Worm (Caenorhabditis elegans): ENCODE measurements around the gene aqp-11.

aqp-11 gene

ce11 chrIII:13667739-13668138 is 5.3 kb upstream of the aqp-11 start, which contains the start of gene flp-15:
Gene flp-15, minus strand, starts transcription at chrIII:13667839.
- TF ChIP-seq T23F11.4 (GFP tag; optimal IDR thresholded peaks at IDR 0.05) (no peak), ceh-24 (tag; optimal IDR thresholded peaks at IDR 0.05) (no peak), unc-42 (tag; optimal IDR thresholded peaks at IDR 0.05) (no peak), eyg-1 (tag; optimal IDR thresholded peaks at IDR 0.05) (no peak), madf-2 (tag; optimal IDR thresholded peaks at IDR 0.05) (no peak), lin-11 (tag; optimal IDR thresholded peaks at IDR 0.05) (no peak), ceh-2 (tag; optimal IDR thresholded peaks at IDR 0.05) (no peak), F13H6.1 (tag; optimal IDR thresholded peaks at IDR 0.05) (no peak), fkh-6 (tag; optimal IDR thresholded peaks at IDR 0.05) (no peak), hlh-6 (tag; optimal IDR thresholded peaks at IDR 0.05) (no peak), ceh-30 (tag; optimal IDR thresholded peaks at IDR 0.05) (no peak), unc-86 (tag; optimal IDR thresholded peaks at IDR 0.05) (no peak), Y22D7AL.16 (tag; optimal IDR thresholded peaks at IDR 0.05) (no peak), tbx-2 (tag; optimal IDR thresholded peaks at IDR 0.05) (no peak), pat-9 (tag; optimal IDR thresholded peaks at IDR 0.05) (no peak), pag-3 (tag; optimal IDR thresholded peaks at IDR 0.05; ENCODE audit: borderline replicate concordance) (no peak)

- TF ChIP-seq zip-5 (tag; optimal IDR thresholded peaks at IDR 0.05) (no peak), tbx-2 (tag; optimal IDR thresholded peaks at IDR 0.05) (no peak), lin-11 (tag; optimal IDR thresholded peaks at IDR 0.05) (no peak), gmeb-2 (tag; optimal IDR thresholded peaks at IDR 0.05) (no peak), ceh-6 (GFP tag; optimal IDR thresholded peaks at IDR 0.05) (no peak), sox-4 (tag; optimal IDR thresholded peaks at IDR 0.05) (no peak), npax-4 (tag; optimal IDR thresholded peaks at IDR 0.05) (no peak), fax-1 (tag; optimal IDR thresholded peaks at IDR 0.05) (no peak), unc-55 (GFP tag; optimal IDR thresholded peaks at IDR 0.05) (no peak), Y22D7AL.16 (tag; optimal IDR thresholded peaks at IDR 0.05) (no peak), ceh-14 (tag; optimal IDR thresholded peaks at IDR 0.05) (no peak), ceh-2 (tag; optimal IDR thresholded peaks at IDR 0.05) (no peak), nhr-232 (tag; optimal IDR thresholded peaks at IDR 0.05) (no peak), mec-3 (tag; optimal IDR thresholded peaks at IDR 0.05; ENCODE audit: borderline replicate concordance) (no peak), unc-86 (tag; optimal IDR thresholded peaks at IDR 0.05) (no peak), ceh-9 (tag; optimal IDR thresholded peaks at IDR 0.05) (no peak), fkh-6 (tag; optimal IDR thresholded peaks at IDR 0.05) (no peak)
Observed at ce11 chrIII:13669519-13669918, 3.6 kb upstream of the aqp-11 start.

ce11 chrIII:13678761-13679495 is 5.8 kb downstream of the aqp-11 start, which contains the start of gene sid-2:
Gene sid-2, plus strand, starts transcription at chrIII:13679445.
- TF ChIP-seq hlh-13 (GFP tag; optimal IDR thresholded peaks at IDR 0.05) (no peak), ceh-9 (tag; optimal IDR thresholded peaks at IDR 0.05) (no peak), K09A11.1 (tag; optimal IDR thresholded peaks at IDR 0.05; ENCODE audit: insufficient read depth) (no peak), fax-1 (tag; optimal IDR thresholded peaks at IDR 0.05) (no peak), sox-2 (GFP tag; IDR thresholded peaks at IDR 0.05) (no peak), lim-6 (tag; optimal IDR thresholded peaks at IDR 0.05) (no peak), eyg-1 (tag; optimal IDR thresholded peaks at IDR 0.05) (no peak), mec-3 (tag; optimal IDR thresholded peaks at IDR 0.05; ENCODE audit: borderline replicate concordance) (no peak), ets-4 (tag; optimal IDR thresholded peaks at IDR 0.05) (no peak), ahr-1 (tag; optimal IDR thresholded peaks at IDR 0.05) (no peak), pax-1 (tag; optimal IDR thresholded peaks at IDR 0.05) (no peak), hlh-8 (tag; optimal IDR thresholded peaks at IDR 0.05) (no peak), nhr-11 (tag; optimal IDR thresholded peaks at IDR 0.05) (no peak), unc-3 (GFP tag; conservative IDR thresholded peaks at IDR 0.05) (no peak), unc-3 (tag; optimal IDR thresholded peaks at IDR 0.05) (no peak), fkh-6 (tag; optimal IDR thresholded peaks at IDR 0.05) (no peak), ceh-6 (GFP tag; optimal IDR thresholded peaks at IDR 0.05) (no peak), fkh-10 (GFP tag; optimal IDR thresholded peaks at IDR 0.05) (no peak), ceh-24 (tag; optimal IDR thresholded peaks at IDR 0.05) (no peak), rnt-1 (tag; optimal IDR thresholded peaks at IDR 0.05) (no peak), F13H6.1 (tag; optimal IDR thresholded peaks at IDR 0.05) (no peak)

All from whole organism, late embryonic.